Fruit fly (Drosophila melanogaster) S2 (cell line): Measurements from ENCODE around the gene Tip60.

ENCODE experiments used
- CG8478 ChIP-seq: fragments of >200 bp; optimal IDR thresholded peaks from 2 replicates; lab custom pipeline; 2018
- CTCF ChIP-seq, 2 experiments: fragments of >200 bp; optimal IDR thresholded peaks; 2 replicates each; lab custom pipeline; 2018

Gene Tip60

dm6 chrX:4116834-4117736, at the start of gene Tip60, which contains the start of gene tyf:
Gene Tip60, minus strand, starts transcription at chrX:4117487.
Gene tyf, plus strand, starts transcription at chrX:4117020.
- TF ChIP-seq CG8478 (no peak), CTCF (optimal IDR thresholded peaks at IDR 0.05; lab: Kevin White, UChicago) (peak in 1 of 2 experiments; percentile 29)

DNA sequence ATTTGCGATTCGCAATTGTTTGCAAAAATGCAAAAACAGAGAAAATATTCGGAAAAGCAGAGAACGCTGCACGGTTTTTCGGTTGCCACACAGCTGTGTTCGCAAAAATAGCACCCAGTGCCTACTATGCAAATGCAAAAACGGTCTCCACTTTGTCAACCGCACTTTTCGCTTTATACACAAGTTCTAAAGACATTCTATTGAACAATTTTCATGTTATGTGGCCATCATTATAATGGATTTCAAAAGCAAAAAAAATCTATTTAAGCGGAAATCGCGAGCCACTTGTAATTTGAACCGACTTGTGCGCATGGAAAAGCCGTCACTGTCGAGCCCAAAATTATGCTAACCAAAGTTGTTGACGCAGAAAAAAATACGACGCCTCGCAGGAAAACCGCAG, 33.7 kb upstream of the Tip60 start:
- TF ChIP-seq CG8478 (no peak), CTCF (optimal IDR thresholded peaks at IDR 0.05; lab: Kevin White, UChicago) (no peak)

DNA sequence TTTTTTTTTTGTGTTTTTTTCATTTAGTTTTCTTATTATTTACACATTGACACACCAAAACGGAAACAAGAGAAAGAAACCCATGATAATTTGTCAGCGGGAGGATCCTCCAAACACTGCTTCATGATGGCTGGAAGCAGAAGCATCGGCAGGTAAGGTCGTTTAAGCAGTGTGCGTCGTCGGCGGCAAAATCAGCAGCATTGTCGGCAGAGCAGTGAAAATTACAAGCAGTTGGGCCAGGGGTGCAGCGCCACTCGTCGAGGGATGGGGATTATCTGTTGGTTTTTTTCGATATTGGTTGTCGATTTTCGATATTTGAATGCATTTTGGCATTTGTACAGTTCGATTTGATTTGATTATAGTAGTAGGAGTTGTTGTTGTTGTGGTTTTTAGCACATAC, 21.8 kb upstream of the Tip60 start:
- TF ChIP-seq CG8478 (no peak), CTCF (optimal IDR thresholded peaks at IDR 0.05; lab: Kevin White, UChicago) (no peak)

DNA sequence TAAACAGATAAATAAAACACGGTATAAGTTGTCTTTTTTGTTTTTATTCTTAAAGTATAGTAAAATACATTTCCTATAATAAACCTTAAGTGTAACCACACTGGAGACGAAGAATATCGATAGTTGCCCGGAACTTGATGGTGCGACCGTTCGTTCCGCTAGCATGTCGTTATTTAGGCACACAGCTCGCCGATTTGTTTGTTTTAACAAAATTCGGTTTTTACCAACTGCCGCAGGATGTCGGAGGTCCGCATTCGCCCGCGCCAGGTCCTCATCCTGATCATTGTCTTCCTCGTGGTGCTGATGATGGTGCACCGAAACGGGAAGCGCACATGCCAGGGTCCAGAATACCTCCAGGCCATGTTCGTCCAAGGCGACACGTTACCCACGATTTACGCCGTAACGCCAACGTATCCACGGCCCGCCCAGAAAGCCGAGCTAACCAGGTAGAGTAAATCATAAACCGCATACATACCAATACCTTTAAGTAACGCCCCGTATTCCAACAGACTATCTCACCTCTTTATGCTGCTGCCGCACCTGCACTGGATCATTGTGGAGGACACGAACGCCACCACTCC, 13.9 kb upstream of the Tip60 start, which contains the start of gene GlcAT-I:
Gene GlcAT-I, plus strand, starts transcription at position 163 of the 581 bp plus-strand sequence.
- TF ChIP-seq CTCF (optimal IDR thresholded peaks at IDR 0.05; lab: Kevin White, UChicago) (no peak), CG8478 (no peak)

DNA sequence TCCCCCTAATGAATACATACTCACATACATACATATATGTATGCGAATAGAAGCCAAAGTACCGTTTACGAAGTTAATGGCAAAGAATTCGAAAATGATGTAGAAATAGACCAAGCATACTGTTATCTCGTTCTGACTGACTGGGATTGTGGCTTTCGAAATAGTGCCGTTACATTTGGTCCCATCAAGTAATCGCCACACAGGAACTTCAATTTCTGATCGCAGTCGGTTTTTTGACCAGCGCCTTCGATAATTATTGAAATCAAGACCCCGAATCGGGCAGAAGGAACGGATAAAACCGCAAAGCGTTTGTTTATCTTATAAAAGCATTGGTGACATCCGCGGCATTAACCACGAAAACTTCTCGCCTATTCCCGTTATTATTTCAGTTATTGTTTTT, 2.3 kb upstream of the Tip60 start:
- no peak for TF ChIP-seq CG8478
- no peak for TF ChIP-seq CTCF (optimal IDR thresholded peaks at IDR 0.05; lab: Kevin White, UChicago)

DNA sequence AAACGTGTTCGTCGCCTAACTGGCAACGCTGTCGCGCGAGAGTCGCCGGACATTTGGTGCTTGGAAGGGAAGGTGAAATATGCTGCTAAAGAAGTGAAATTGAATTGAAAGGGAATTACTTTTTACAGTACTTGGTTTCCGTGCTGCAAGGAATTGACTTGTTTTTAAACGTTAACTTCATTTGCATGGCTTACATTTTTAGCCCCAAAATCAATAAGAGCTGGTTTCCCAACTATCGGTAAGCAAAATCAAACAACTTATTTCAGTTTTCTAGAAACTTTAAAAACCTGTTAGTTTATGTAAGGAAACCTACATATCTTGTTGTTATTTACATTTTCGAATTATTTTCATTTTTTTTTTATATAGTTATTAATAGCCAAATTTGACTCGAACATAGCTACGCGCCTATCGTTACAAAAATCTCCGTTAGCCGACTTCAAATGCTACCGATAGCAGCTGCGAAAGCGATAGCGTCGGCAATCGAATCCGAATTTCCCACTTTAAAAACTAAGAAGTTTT, 3.5 kb downstream of the Tip60 start, which contains the start of the genes dgt4 and Nsun2:
Gene dgt4, plus strand, starts transcription at position 4 of the 519 bp plus-strand sequence.
Gene Nsun2, minus strand, starts transcription at position 37 of the 519 bp plus-strand sequence.
- TF ChIP-seq CG8478 (no peak), CTCF (optimal IDR thresholded peaks at IDR 0.05; lab: Kevin White, UChicago) (no peak)

- TF ChIP-seq CG8478 (no peak), CTCF (optimal IDR thresholded peaks at IDR 0.05; lab: Kevin White, UChicago) (peak in 1 of 2 experiments; percentile 25)
Observed at dm6 chrX:4108612-4109173, 8.6 kb downstream of the Tip60 start.

DNA sequence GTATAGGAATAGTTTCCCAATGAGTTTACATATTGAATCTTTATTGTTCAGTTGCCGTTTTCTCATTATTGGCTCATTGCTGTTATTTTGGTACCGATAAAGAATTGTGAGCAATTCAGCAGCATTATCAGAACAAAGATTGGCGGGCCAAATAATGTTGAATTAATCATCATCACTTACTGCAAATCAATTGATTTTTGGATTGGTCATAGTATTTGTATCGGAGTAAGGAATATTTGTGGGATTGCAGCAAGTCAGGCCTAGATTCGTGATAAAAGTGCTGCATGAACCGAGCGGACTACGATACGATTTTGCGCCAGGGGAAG, 9.2 kb downstream of the Tip60 start:
- TF ChIP-seq CG8478 = no peak
- no peak for TF ChIP-seq CTCF (optimal IDR thresholded peaks at IDR 0.05; lab: Kevin White, UChicago)

dm6 chrX:4107261-4108113, 9.8 kb downstream of the Tip60 start:
- no peak for TF ChIP-seq CTCF (optimal IDR thresholded peaks at IDR 0.05; lab: Kevin White, UChicago)
- no peak for TF ChIP-seq CG8478

DNA sequence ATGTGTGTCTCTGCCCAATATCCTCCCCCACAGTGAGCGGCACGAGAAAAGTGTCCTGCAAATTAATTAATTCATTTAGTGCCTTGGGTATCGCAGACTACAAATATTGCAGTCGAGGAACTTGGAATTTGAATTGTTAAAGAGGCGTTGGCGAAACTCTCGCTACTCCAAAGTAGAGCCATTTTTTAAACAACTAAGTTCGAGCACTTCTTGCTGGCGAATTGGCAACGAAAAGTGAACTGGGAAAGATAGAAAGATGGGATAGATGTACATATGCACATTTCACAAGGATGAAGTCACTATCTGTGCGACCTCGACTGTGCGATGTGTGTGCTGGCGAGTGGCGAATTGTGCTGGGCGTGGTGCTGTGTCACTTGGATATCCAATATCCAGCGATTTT, 10.5 kb downstream of the Tip60 start:
- TF ChIP-seq CG8478 (no peak), CTCF (optimal IDR thresholded peaks at IDR 0.05; lab: Kevin White, UChicago) (no peak)

- no peak for TF ChIP-seq CG8478
- TF ChIP-seq CTCF (optimal IDR thresholded peaks at IDR 0.05; lab: Kevin White, UChicago) = no peak
Observed at dm6 chrX:4106240-4106639, 11.0 kb downstream of the Tip60 start.

DNA sequence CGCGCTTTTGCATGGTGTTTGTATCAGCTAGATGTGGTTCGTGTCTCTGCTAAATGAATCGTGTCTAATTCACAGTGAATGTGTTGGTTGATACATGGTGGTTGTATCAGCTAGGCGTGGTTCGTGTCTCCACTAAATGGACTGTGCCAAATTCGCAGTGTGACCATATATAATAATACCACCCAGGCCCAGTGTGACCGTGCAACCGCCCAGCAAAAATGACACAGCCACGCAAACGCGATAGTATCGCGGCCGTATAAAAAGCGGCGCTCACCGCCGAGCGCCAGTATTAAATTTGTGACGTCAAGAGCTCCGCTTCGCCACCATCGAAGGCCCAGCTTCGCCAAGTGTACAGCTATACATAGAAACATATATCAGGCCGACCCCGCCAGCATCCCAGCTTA, 11.5 kb downstream of the Tip60 start, which contains the start of gene cib:
Gene cib, plus strand, starts transcription at position 284 of the 404 bp plus-strand sequence.
- TF ChIP-seq CG8478 (no peak), CTCF (optimal IDR thresholded peaks at IDR 0.05; lab: Kevin White, UChicago) (peak; percentile 75 to 79)

DNA sequence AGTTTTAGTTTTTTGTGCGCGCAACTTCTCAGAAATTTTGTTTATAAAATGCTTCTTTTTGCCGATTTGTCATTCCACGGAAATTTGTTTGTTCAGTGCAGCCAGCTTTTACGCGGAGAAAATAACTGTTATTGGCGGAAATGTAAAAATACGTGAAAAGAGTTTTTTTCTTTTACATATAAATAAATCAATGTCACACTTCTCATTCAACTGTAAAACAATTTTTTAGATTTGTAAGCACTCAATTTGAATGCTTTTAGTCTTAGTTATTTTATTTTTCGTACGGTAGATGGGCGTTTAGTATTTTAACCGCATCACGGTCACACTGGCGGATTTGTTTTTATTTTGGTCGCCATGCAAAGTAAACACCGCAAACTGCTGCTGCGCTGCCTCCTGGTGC, 13.2 kb downstream of the Tip60 start, which contains the start of the genes Xpac and brn:
Gene Xpac, minus strand, starts transcription at position 66 of the 400 bp plus-strand sequence.
Gene brn, plus strand, starts transcription at position 211 of the 400 bp plus-strand sequence.
- TF ChIP-seq CTCF (optimal IDR thresholded peaks at IDR 0.05; lab: Kevin White, UChicago) = no peak
- no peak for TF ChIP-seq CG8478

DNA sequence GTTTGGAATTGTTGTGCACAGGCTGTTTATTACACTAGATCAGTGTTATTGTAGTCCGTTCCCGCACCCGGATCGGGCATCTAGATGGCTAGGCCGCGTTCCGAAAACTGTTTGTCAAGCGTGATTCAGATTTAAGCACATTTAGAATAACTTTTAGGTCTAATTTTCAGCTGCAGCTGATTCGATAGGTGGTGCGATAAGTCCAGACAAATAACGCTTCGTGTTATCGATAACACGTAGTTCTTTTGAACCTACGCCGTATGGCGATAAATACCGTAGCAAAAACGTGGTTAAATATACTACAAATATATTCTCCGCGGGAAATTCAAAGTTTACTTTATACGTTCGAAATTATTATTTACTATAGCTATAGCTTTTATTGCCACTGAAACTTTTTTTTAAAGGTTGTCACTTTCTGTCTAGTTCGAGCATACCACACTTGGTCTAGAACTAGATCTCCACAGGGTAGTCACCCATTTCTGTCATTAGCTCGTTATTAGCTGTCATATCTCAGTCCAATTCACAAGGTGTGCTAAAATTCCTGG, 16.4 kb downstream of the Tip60 start, which contains the start of the genes Cmtr1 and CG15375:
Gene Cmtr1, minus strand, starts transcription at position 208 of the 545 bp plus-strand sequence.
Gene CG15375, plus strand, starts transcription at position 495 of the 545 bp plus-strand sequence.
- no peak for TF ChIP-seq CG8478
- TF ChIP-seq CTCF (optimal IDR thresholded peaks at IDR 0.05; lab: Kevin White, UChicago) = no peak
